3 worm cellular contexts compared by ENCODE assay signal in genomic region chrV:6784853-6785492, ce11.
TF ChIP-seq lines count a peak whose summit lies in the region.

spn-4 (minus strand) TSS chrV:6784903.
spe-39 (plus strand) TSS chrV:6785451.

TF ChIP-seq in whole organism, L1 larva, 84 proteins besides CTCF, POLR2A, EP300 and RAD21 (continued from another document and continues in another):
- TF ChIP-seq unc-62 (GFP tag; optimal IDR thresholded peaks at IDR 0.05; lab: Kevin White, UChicago) (no peak), tlp-1 (tag; optimal IDR thresholded peaks at IDR 0.05; lab: Kevin White, UChicago) (no peak), lsy-2 (tag; optimal IDR thresholded peaks at IDR 0.05; lab: Kevin White, UChicago) (peak; percentile 76 to 78), grh-1 (GFP tag; IDR thresholded peaks at IDR 0.05; lab: Robert Waterston, UW) (peak; percentile 35), ama-1 (optimal IDR thresholded peaks at IDR 0.05; lab: Kevin White, UChicago) (peak; percentile 1), efl-3 (GFP tag; optimal IDR thresholded peaks at IDR 0.05; lab: Kevin White, UChicago) (no peak), tbx-2 (tag; optimal IDR thresholded peaks at IDR 0.05; lab: Kevin White, UChicago) (peak; percentile 73), swsn-7 (tag; optimal IDR thresholded peaks at IDR 0.05; lab: Kevin White, UChicago) (peak; percentile 81), fos-1 (tag; optimal IDR thresholded peaks at IDR 0.05; lab: Kevin White, UChicago) (no peak), alr-1 (tag; optimal IDR thresholded peaks at IDR 0.05; lab: Kevin White, UChicago; ENCODE audit: borderline replicate concordance) (no peak), C16A3.4 (tag; optimal IDR thresholded peaks at IDR 0.05; lab: Kevin White, UChicago) (peak; percentile 83), Y116A8C.19 (tag; optimal IDR thresholded peaks at IDR 0.05; lab: Kevin White, UChicago; ENCODE audit: borderline replicate concordance) (no peak), nhr-28 (tag; optimal IDR thresholded peaks at IDR 0.05; lab: Kevin White, UChicago) (no peak), ceh-90 (tag; optimal IDR thresholded peaks at IDR 0.05; lab: Kevin White, UChicago) (peak; percentile 46), elt-2 (tag; optimal IDR thresholded peaks at IDR 0.05; lab: Kevin White, UChicago) (peak; percentile 65), sup-37 (GFP tag; optimal IDR thresholded peaks at IDR 0.05; lab: Kevin White, UChicago) (no peak), snu-23 (GFP tag; optimal IDR thresholded peaks at IDR 0.05; lab: Kevin White, UChicago) (peak; percentile 84), nhr-11 (tag; optimal IDR thresholded peaks at IDR 0.05; lab: Kevin White, UChicago) (peak; percentile 25), egl-27 (tag; optimal IDR thresholded peaks at IDR 0.05; lab: Kevin White, UChicago) (no peak), aha-1 (tag; optimal IDR thresholded peaks at IDR 0.05; lab: Kevin White, UChicago) (no peak), unc-98 (GFP tag; IDR thresholded peaks at IDR 0.05; lab: Robert Waterston, UW) (no peak), lin-15B (tag; optimal IDR thresholded peaks at IDR 0.05; lab: Kevin White, UChicago) (peak; percentile 57), lir-3 (tag; optimal IDR thresholded peaks at IDR 0.05; lab: Kevin White, UChicago; ENCODE audit: poor library complexity) (peak; percentile 67), nhr-76 (tag; optimal IDR thresholded peaks at IDR 0.05; lab: Kevin White, UChicago) (peak; percentile 51), pax-3 (tag; optimal IDR thresholded peaks at IDR 0.05; lab: Kevin White, UChicago) (no peak), lin-35 (GFP tag; optimal IDR thresholded peaks at IDR 0.05; lab: Kevin White, UChicago) (peak; percentile 93 to 97), nhr-84 (tag; optimal IDR thresholded peaks at IDR 0.05; lab: Kevin White, UChicago) (no peak), ceh-82 (tag; optimal IDR thresholded peaks at IDR 0.05; lab: Kevin White, UChicago) (peak; percentile 53 to 76 (median 63)), sptf-1 (tag; optimal IDR thresholded peaks at IDR 0.05; lab: Kevin White, UChicago) (no peak), lin-39 (tag; optimal IDR thresholded peaks at IDR 0.05; lab: Kevin White, UChicago) (peak; percentile 80), fkh-4 (tag; optimal IDR thresholded peaks at IDR 0.05; lab: Kevin White, UChicago; ENCODE audit: borderline replicate concordance) (peak; percentile 28), skn-1 (tag; optimal IDR thresholded peaks at IDR 0.05; lab: Kevin White, UChicago) (peak; percentile 90), irx-1 (tag; optimal IDR thresholded peaks at IDR 0.05; lab: Kevin White, UChicago) (peak; percentile 67), ces-1 (GFP tag; optimal IDR thresholded peaks at IDR 0.05; lab: Kevin White, UChicago) (no peak), efl-1 (optimal IDR thresholded peaks at IDR 0.05; lab: Kevin White, UChicago) (peak; percentile 71 to 95), efl-1 (GFP tag; optimal IDR thresholded peaks at IDR 0.05 in 1 of 2; lab: Kevin White, UChicago) (peak; percentile 93 to 99), F16B12.6 (tag; optimal IDR thresholded peaks at IDR 0.05; lab: Kevin White, UChicago) (peak; percentile 28), C04F5.9 (tag; optimal IDR thresholded peaks at IDR 0.05; lab: Kevin White, UChicago) (peak; percentile 1), nhr-12 (tag; optimal IDR thresholded peaks at IDR 0.05; lab: Kevin White, UChicago) (no peak), unc-86 (tag; optimal IDR thresholded peaks at IDR 0.05; lab: Kevin White, UChicago) (peak; percentile 66), egl-13 (tag; optimal IDR thresholded peaks at IDR 0.05; lab: Kevin White, UChicago) (peak; percentile 69), ztf-4 (tag; optimal IDR thresholded peaks at IDR 0.05; lab: Kevin White, UChicago) (peak; percentile 9), xbp-1 (tag; optimal IDR thresholded peaks at IDR 0.05; lab: Kevin White, UChicago) (peak; percentile 79), rnt-1 (tag; optimal IDR thresholded peaks at IDR 0.05; lab: Kevin White, UChicago) (peak; percentile 92)

TF ChIP-seq in whole organism, L3 larva, 47 proteins besides CTCF, POLR2A, EP300 and RAD21 (continued from another document):
- peak; percentile 28 for TF ChIP-seq nhr-67 (tag; optimal IDR thresholded peaks at IDR 0.05; lab: Kevin White, UChicago)
- peak; percentile 53 for TF ChIP-seq skn-1 (tag; optimal IDR thresholded peaks at IDR 0.05; lab: Kevin White, UChicago)

TF ChIP-seq in whole organism, young adult, 124 proteins besides CTCF, POLR2A, EP300 and RAD21 (continued from another document):
- no peak for TF ChIP-seq athp-1 (tag; optimal IDR thresholded peaks at IDR 0.05; lab: Kevin White, UChicago)
- TF ChIP-seq Y56A3A.18 (GFP tag; IDR thresholded peaks at IDR 0.05; lab: Robert Waterston, UW), result no peak
- peak; percentile 78 for TF ChIP-seq ZK185.1 (tag; optimal IDR thresholded peaks at IDR 0.05; lab: Kevin White, UChicago; ENCODE audit: poor library complexity, severe bottlenecking)
- TF ChIP-seq pha-4 (tag; optimal IDR thresholded peaks at IDR 0.05; lab: Kevin White, UChicago), result no peak
- no peak for TF ChIP-seq B0261.1 (tag; optimal IDR thresholded peaks at IDR 0.05; lab: Kevin White, UChicago)
- peak; percentile 61 for TF ChIP-seq Y79H2A.3 (GFP tag; conservative IDR thresholded peaks at IDR 0.05; lab: Robert Waterston, UW)
- peak; percentile 96 for TF ChIP-seq xnd-1 (tag; optimal IDR thresholded peaks at IDR 0.05; lab: Kevin White, UChicago)
- TF ChIP-seq mxl-1 (tag; optimal IDR thresholded peaks at IDR 0.05; lab: Kevin White, UChicago), result no peak
- no peak for TF ChIP-seq egl-18 (GFP tag; IDR thresholded peaks at IDR 0.05; lab: Robert Waterston, UW)
- TF ChIP-seq akir-1 (GFP tag; optimal IDR thresholded peaks at IDR 0.05; lab: Kevin White, UChicago), result no peak
- no peak for TF ChIP-seq bed-2 (GFP tag; IDR thresholded peaks at IDR 0.05; lab: Robert Waterston, UW)
- TF ChIP-seq ztf-28 (GFP tag; IDR thresholded peaks at IDR 0.05; lab: Robert Waterston, UW), result no peak
- peak; percentile 70 for TF ChIP-seq unc-130 (GFP tag; optimal IDR thresholded peaks at IDR 0.05; lab: Kevin White, UChicago)
- no peak for TF ChIP-seq ztf-25 (GFP tag; IDR thresholded peaks at IDR 0.05; lab: Robert Waterston, UW)
- TF ChIP-seq zim-3 (tag; optimal IDR thresholded peaks at IDR 0.05; lab: Kevin White, UChicago), result no peak
- no peak for TF ChIP-seq bed-1 (GFP tag; IDR thresholded peaks at IDR 0.05; lab: Robert Waterston, UW)
- TF ChIP-seq ztf-3 (GFP tag; optimal IDR thresholded peaks at IDR 0.05; lab: Kevin White, UChicago), result no peak
- TF ChIP-seq F10E7.11 (tag; optimal IDR thresholded peaks at IDR 0.05; lab: Kevin White, UChicago), result no peak
- no peak for TF ChIP-seq ccch-3 (GFP tag; optimal IDR thresholded peaks at IDR 0.05; lab: Kevin White, UChicago)
- 0 out of 2 replicates have a peak, but pooled peaks have one; percentile 14 for TF ChIP-seq Y95B8A.8 (GFP tag; IDR thresholded peaks at IDR 0.05; lab: Robert Waterston, UW)
- 0 out of 2 replicates have a peak, but pooled peaks have one; percentile 18 for TF ChIP-seq hmg-20 (GFP tag; IDR thresholded peaks at IDR 0.05; lab: Robert Waterston, UW)
- 0 out of 2 replicates have a peak, but pooled peaks have one; percentile 36 for TF ChIP-seq K11D2.4 (GFP tag; IDR thresholded peaks at IDR 0.05; lab: Robert Waterston, UW)
- TF ChIP-seq madf-8 (GFP tag; conservative IDR thresholded peaks at IDR 0.05; lab: Robert Waterston, UW), result peak; percentile 96
- TF ChIP-seq nhr-27 (tag; optimal IDR thresholded peaks at IDR 0.05; lab: Kevin White, UChicago), result no peak
- peak; percentile 92 for TF ChIP-seq tlf-1 (GFP tag; optimal IDR thresholded peaks at IDR 0.05; lab: Kevin White, UChicago)
- no peak for TF ChIP-seq repo-1 (tag; optimal IDR thresholded peaks at IDR 0.05; lab: Kevin White, UChicago)
- TF ChIP-seq ceh-91 (GFP tag; IDR thresholded peaks at IDR 0.05; lab: Robert Waterston, UW), result peak; percentile 90
- TF ChIP-seq D2030.7 (GFP tag; IDR thresholded peaks at IDR 0.05; lab: Robert Waterston, UW), result peak; percentile 92
- no peak for TF ChIP-seq F57A8.1 (GFP tag; optimal IDR thresholded peaks at IDR 0.05; lab: Kevin White, UChicago)
- no peak for TF ChIP-seq F22D6.2 (tag; optimal IDR thresholded peaks at IDR 0.05; lab: Kevin White, UChicago)
- TF ChIP-seq lin-40 (tag; optimal IDR thresholded peaks at IDR 0.05; lab: Kevin White, UChicago), result no peak
- no peak for TF ChIP-seq aptf-2 (GFP tag; conservative IDR thresholded peaks at IDR 0.05; lab: Robert Waterston, UW)
- no peak for TF ChIP-seq dpff-1 (tag; optimal IDR thresholded peaks at IDR 0.05; lab: Kevin White, UChicago)
- no peak for TF ChIP-seq lin-26 (GFP tag; IDR thresholded peaks at IDR 0.05; lab: Robert Waterston, UW)
- TF ChIP-seq hrde-1 (tag; optimal IDR thresholded peaks at IDR 0.05; lab: Kevin White, UChicago; ENCODE audit: borderline replicate concordance), result peak; percentile 48
- TF ChIP-seq ztf-26 (tag; optimal IDR thresholded peaks at IDR 0.05; lab: Kevin White, UChicago), result no peak
- peak; percentile 27 for TF ChIP-seq snpc-1.3 (tag; optimal IDR thresholded peaks at IDR 0.05; lab: Kevin White, UChicago; ENCODE audit: insufficient read depth)
- TF ChIP-seq F23B12.7 (tag; optimal IDR thresholded peaks at IDR 0.05; lab: Kevin White, UChicago; ENCODE audit: insufficient read depth), result no peak
- TF ChIP-seq ceh-100 (GFP tag; IDR thresholded peaks at IDR 0.05; lab: Robert Waterston, UW), result peak; percentile 55; the same call in 1 of the 2 replicates
- no peak for TF ChIP-seq K12H6.12 (tag; optimal IDR thresholded peaks at IDR 0.05; lab: Kevin White, UChicago)
- TF ChIP-seq chd-7 (tag; optimal IDR thresholded peaks at IDR 0.05; lab: Kevin White, UChicago), result no peak
- no peak for TF ChIP-seq die-1 (tag; optimal IDR thresholded peaks at IDR 0.05; lab: Kevin White, UChicago)
- no peak for TF ChIP-seq mes-4 (tag; optimal IDR thresholded peaks at IDR 0.05; lab: Kevin White, UChicago)
- no peak for TF ChIP-seq sea-2 (GFP tag; IDR thresholded peaks at IDR 0.05; lab: Robert Waterston, UW)
- TF ChIP-seq efl-1 (GFP tag; optimal IDR thresholded peaks at IDR 0.05; lab: Kevin White, UChicago), result peak; percentile 97
- TF ChIP-seq ztf-18 (tag; optimal IDR thresholded peaks at IDR 0.05; lab: Kevin White, UChicago), result peak; percentile 17
- no peak for TF ChIP-seq let-526 (GFP tag; IDR thresholded peaks at IDR 0.05; lab: Robert Waterston, UW)
- TF ChIP-seq attf-5 (GFP tag; optimal IDR thresholded peaks at IDR 0.05; lab: Kevin White, UChicago), result no peak
- TF ChIP-seq egrh-3 (GFP tag; IDR thresholded peaks at IDR 0.05; lab: Robert Waterston, UW), result no peak
- no peak for TF ChIP-seq mel-28 (tag; optimal IDR thresholded peaks at IDR 0.05; lab: Kevin White, UChicago; ENCODE audit: borderline replicate concordance)
- peak; percentile 40 to 83 (median 47) for TF ChIP-seq lin-35 (GFP tag; optimal IDR thresholded peaks at IDR 0.05; lab: Kevin White, UChicago)
- no peak for TF ChIP-seq hlh-12 (tag; optimal IDR thresholded peaks at IDR 0.05; lab: Kevin White, UChicago)
- no peak for TF ChIP-seq F57C9.4 (tag; optimal IDR thresholded peaks at IDR 0.05; lab: Kevin White, UChicago)
- TF ChIP-seq tbx-9 (tag; optimal IDR thresholded peaks at IDR 0.05; lab: Kevin White, UChicago; ENCODE audit: borderline replicate concordance), result no peak
- no peak for TF ChIP-seq ceh-79 (tag; optimal IDR thresholded peaks at IDR 0.05; lab: Kevin White, UChicago)
- TF ChIP-seq cebp-1 (GFP tag; IDR thresholded peaks at IDR 0.05; lab: Robert Waterston, UW), result no peak
- peak; percentile 60 for TF ChIP-seq cebp-1 (tag; optimal IDR thresholded peaks at IDR 0.05; lab: Kevin White, UChicago)
- TF ChIP-seq egl-44 (GFP tag; IDR thresholded peaks at IDR 0.05; lab: Robert Waterston, UW), result no peak
- TF ChIP-seq cebp-2 (GFP tag; IDR thresholded peaks at IDR 0.05; lab: Robert Waterston, UW), result no peak
- no peak for TF ChIP-seq attf-6 (GFP tag; IDR thresholded peaks at IDR 0.05; lab: Robert Waterston, UW)
- peak; percentile 97 for TF ChIP-seq madf-6 (GFP tag; IDR thresholded peaks at IDR 0.05; lab: Robert Waterston, UW)
- peak; percentile 89 for TF ChIP-seq snpc-3.4 (tag; optimal IDR thresholded peaks at IDR 0.05; lab: Kevin White, UChicago)
- TF ChIP-seq ets-4 (GFP tag; optimal IDR thresholded peaks at IDR 0.05; lab: Kevin White, UChicago), result no peak
- TF ChIP-seq nfya-1 (tag; optimal IDR thresholded peaks at IDR 0.05; lab: Kevin White, UChicago; ENCODE audit: borderline replicate concordance, insufficient read depth), result no peak
- peak; percentile 81 for TF ChIP-seq dpl-1 (GFP tag; optimal IDR thresholded peaks at IDR 0.05; lab: Kevin White, UChicago)
- TF ChIP-seq F39B2.1 (GFP tag; IDR thresholded peaks at IDR 0.05; lab: Robert Waterston, UW), result no peak
- peak; percentile 72 for TF ChIP-seq B0019.2 (GFP tag; conservative IDR thresholded peaks at IDR 0.05; lab: Robert Waterston, UW)
- no peak for TF ChIP-seq F37B4.10 (GFP tag; IDR thresholded peaks at IDR 0.05; lab: Robert Waterston, UW)
- no peak for TF ChIP-seq F49E8.2 (tag; optimal IDR thresholded peaks at IDR 0.05; lab: Kevin White, UChicago; ENCODE audit: insufficient read depth)
- TF ChIP-seq hlh-26 (GFP tag; conservative IDR thresholded peaks at IDR 0.05; lab: Robert Waterston, UW), result no peak
- TF ChIP-seq F55B11.4 (tag; optimal IDR thresholded peaks at IDR 0.05; lab: Kevin White, UChicago; ENCODE audit: borderline replicate concordance, insufficient read depth), result no peak
- TF ChIP-seq C06A6.2 (GFP tag; conservative IDR thresholded peaks at IDR 0.05; lab: Robert Waterston, UW), result 0 out of 2 replicates have a peak, but pooled peaks have one; percentile 43
- no peak for TF ChIP-seq nhr-120 (GFP tag; IDR thresholded peaks at IDR 0.05; lab: Robert Waterston, UW)
- TF ChIP-seq zfh-2 (GFP tag; conservative IDR thresholded peaks at IDR 0.05; lab: Robert Waterston, UW), result no peak
- peak; percentile 8 for TF ChIP-seq nhr-80 (tag; optimal IDR thresholded peaks at IDR 0.05; lab: Kevin White, UChicago)
- no peak for TF ChIP-seq attf-3 (GFP tag; conservative IDR thresholded peaks at IDR 0.05; lab: Robert Waterston, UW)
- no peak for TF ChIP-seq lsy-27 (tag; optimal IDR thresholded peaks at IDR 0.05; lab: Kevin White, UChicago; ENCODE audit: borderline replicate concordance, insufficient read depth)
- peak; percentile 47 for TF ChIP-seq hmg-1.2 (GFP tag; IDR thresholded peaks at IDR 0.05; lab: Robert Waterston, UW)
- no peak for TF ChIP-seq ztf-6 (GFP tag; IDR thresholded peaks at IDR 0.05; lab: Robert Waterston, UW)
- TF ChIP-seq unc-62 (GFP tag; optimal IDR thresholded peaks at IDR 0.05; lab: Kevin White, UChicago), result no peak
- TF ChIP-seq sptf-2 (GFP tag; optimal IDR thresholded peaks at IDR 0.05; lab: Kevin White, UChicago), result no peak
- peak; percentile 43; the same call in 1 of the 2 replicates for TF ChIP-seq lir-1 (GFP tag; conservative IDR thresholded peaks at IDR 0.05; lab: Robert Waterston, UW)
- TF ChIP-seq nfya-2 (GFP tag; IDR thresholded peaks at IDR 0.05; lab: Robert Waterston, UW), result no peak
- TF ChIP-seq F52B5.7 (tag; optimal IDR thresholded peaks at IDR 0.05; lab: Kevin White, UChicago), result no peak
- TF ChIP-seq C17E4.6 (GFP tag; IDR thresholded peaks at IDR 0.05; lab: Robert Waterston, UW), result no peak
